Worm (Caenorhabditis elegans): ENCODE data around the gene T26H5.4.

Gene T26H5.4

DNA sequence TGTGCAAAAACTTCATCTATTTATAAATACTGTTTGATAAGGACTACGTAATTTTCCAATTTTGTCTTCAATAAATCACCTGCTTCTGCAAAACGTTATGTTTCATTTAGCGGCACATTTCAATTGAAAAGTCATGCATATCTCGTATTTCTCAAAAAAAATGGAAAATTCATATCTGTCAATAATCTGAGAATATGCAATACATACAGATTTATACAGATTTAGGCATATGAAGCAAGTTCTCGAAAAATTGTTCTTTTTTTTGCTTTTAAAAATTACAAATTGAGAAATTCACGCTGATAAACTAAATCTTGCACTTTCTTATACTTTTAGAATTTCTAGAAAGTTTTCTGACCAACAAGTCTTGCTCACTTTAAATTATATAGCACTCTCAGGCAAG is 4.3 kb downstream of the T26H5.4 start, which contains the start of gene T26H5.11:
Gene T26H5.11 (minus strand): TSS at position 101 of the 400 bp plus-strand sequence.
- TF ChIP-seq ceh-82 (tag; optimal IDR thresholded peaks at IDR 0.05): no peak
- TF ChIP-seq swsn-7 (tag; optimal IDR thresholded peaks at IDR 0.05): no peak
- no peak for TF ChIP-seq lin-14 (GFP tag; optimal IDR thresholded peaks at IDR 0.05)
- TF ChIP-seq pax-3 (tag; optimal IDR thresholded peaks at IDR 0.05): no peak
- no peak for TF ChIP-seq zip-4 (GFP tag; optimal IDR thresholded peaks at IDR 0.05)
- no peak for TF ChIP-seq vab-15 (tag; optimal IDR thresholded peaks at IDR 0.05)
- no peak for TF ChIP-seq C04F5.9 (tag; optimal IDR thresholded peaks at IDR 0.05)
- TF ChIP-seq mdl-1 (tag; optimal IDR thresholded peaks at IDR 0.05): no peak
- TF ChIP-seq nhr-85 (tag): no peak
- TF ChIP-seq ztf-4 (tag; optimal IDR thresholded peaks at IDR 0.05): no peak
- TF ChIP-seq pag-3 (tag; optimal IDR thresholded peaks at IDR 0.05; ENCODE audit: borderline replicate concordance, insufficient read depth): no peak
- no peak for TF ChIP-seq lir-3 (tag; optimal IDR thresholded peaks at IDR 0.05; ENCODE audit: poor library complexity)

ce11 chrV:15443708-15444107 is 4.8 kb downstream of the T26H5.4 start, which contains the start of gene T26H5.10:
Gene T26H5.10 (minus strand): TSS chrV:15443808.
- TF ChIP-seq sup-37 (GFP tag; optimal IDR thresholded peaks at IDR 0.05): no peak
- no peak for TF ChIP-seq dsc-1 (tag; optimal IDR thresholded peaks at IDR 0.05)
- TF ChIP-seq rnt-1 (tag; optimal IDR thresholded peaks at IDR 0.05): no peak
- TF ChIP-seq nhr-71 (tag; optimal IDR thresholded peaks at IDR 0.05): no peak
- TF ChIP-seq fos-1 (tag; optimal IDR thresholded peaks at IDR 0.05): no peak
- TF ChIP-seq ceh-82 (tag; optimal IDR thresholded peaks at IDR 0.05): no peak
- TF ChIP-seq elt-3 (tag; optimal IDR thresholded peaks at IDR 0.05): no peak
- no peak for TF ChIP-seq unc-62 (GFP tag; optimal IDR thresholded peaks at IDR 0.05)
- no peak for TF ChIP-seq ceh-88 (GFP tag; IDR thresholded peaks at IDR 0.05)
- TF ChIP-seq efl-3 (GFP tag; optimal IDR thresholded peaks at IDR 0.05): no peak
- TF ChIP-seq lin-35 (GFP tag; optimal IDR thresholded peaks at IDR 0.05): no peak
- TF ChIP-seq nhr-84 (tag; optimal IDR thresholded peaks at IDR 0.05): no peak
- no peak for TF ChIP-seq nhr-237 (tag; optimal IDR thresholded peaks at IDR 0.05)
- TF ChIP-seq mep-1 (tag; optimal IDR thresholded peaks at IDR 0.05): no peak
- TF ChIP-seq zip-4 (GFP tag; optimal IDR thresholded peaks at IDR 0.05): no peak
- no peak for TF ChIP-seq nhr-47 (tag; optimal IDR thresholded peaks at IDR 0.05)
- no peak for TF ChIP-seq zag-1 (tag; optimal IDR thresholded peaks at IDR 0.05)

ce11 chrV:15442384-15442783 is 6.1 kb downstream of the T26H5.4 start:
- TF ChIP-seq nhr-20 (tag; optimal IDR thresholded peaks at IDR 0.05): no peak
- no peak for TF ChIP-seq ceh-8 (GFP tag; optimal IDR thresholded peaks at IDR 0.05)
- TF ChIP-seq ztf-4 (tag; optimal IDR thresholded peaks at IDR 0.05): no peak
- no peak for TF ChIP-seq snu-23 (GFP tag; optimal IDR thresholded peaks at IDR 0.05)
- no peak for TF ChIP-seq efl-1 (optimal IDR thresholded peaks at IDR 0.05)
- no peak for TF ChIP-seq efl-1 (GFP tag; optimal IDR thresholded peaks at IDR 0.05 in 1 of 2)
- TF ChIP-seq sox-4 (tag; optimal IDR thresholded peaks at IDR 0.05): no peak
- TF ChIP-seq nhr-90 (tag; optimal IDR thresholded peaks at IDR 0.05; ENCODE audit: poor library complexity): no peak
- TF ChIP-seq Y116A8C.19 (tag; optimal IDR thresholded peaks at IDR 0.05; ENCODE audit: borderline replicate concordance): no peak
- no peak for TF ChIP-seq rnt-1 (tag; optimal IDR thresholded peaks at IDR 0.05)
- no peak for TF ChIP-seq nhr-76 (tag; optimal IDR thresholded peaks at IDR 0.05)
- TF ChIP-seq lin-14 (GFP tag; optimal IDR thresholded peaks at IDR 0.05): no peak
- TF ChIP-seq lin-35 (GFP tag; optimal IDR thresholded peaks at IDR 0.05): no peak
- TF ChIP-seq nhr-28 (tag; optimal IDR thresholded peaks at IDR 0.05): no peak
- no peak for TF ChIP-seq elt-3 (tag; optimal IDR thresholded peaks at IDR 0.05)
- TF ChIP-seq mdl-1 (tag; optimal IDR thresholded peaks at IDR 0.05): no peak
- no peak for TF ChIP-seq nhr-84 (tag; optimal IDR thresholded peaks at IDR 0.05)
- TF ChIP-seq aha-1 (tag; optimal IDR thresholded peaks at IDR 0.05): no peak
